Fruit fly (Drosophila melanogaster) S2 (cell line): ENCODE data around the gene CG34253.

ENCODE experiments used
- CG8478 ChIP-seq: fragments of >200 bp; optimal IDR thresholded peaks from 2 replicates; lab custom pipeline; 2018
- CTCF ChIP-seq, 2 experiments: fragments of >200 bp; optimal IDR thresholded peaks; 2 replicates each; lab custom pipeline; 2018

Gene CG34253

DNA sequence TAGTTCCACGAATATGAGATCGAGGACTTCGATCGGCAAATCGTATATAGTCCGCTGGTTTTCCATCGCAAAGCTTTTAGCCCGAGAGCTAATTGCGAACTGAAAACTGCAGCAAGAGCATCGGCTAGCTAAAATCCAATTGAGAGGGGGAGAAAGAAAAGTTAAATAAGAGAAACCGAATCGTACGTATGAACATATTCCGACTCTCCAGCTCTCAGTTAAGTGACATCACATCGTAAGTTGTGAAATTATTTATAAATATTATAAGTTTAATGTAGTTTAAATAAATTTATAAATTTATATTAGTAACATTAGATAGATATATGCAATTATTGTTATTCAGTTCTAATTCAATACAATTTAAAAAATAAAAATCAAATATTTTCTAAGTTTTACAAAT is 17.1 kb downstream of the CG34253 start, which contains the start of gene CG44006:
Gene CG44006 (minus strand): TSS at position 101 of the 400 bp plus-strand sequence.
- TF ChIP-seq CTCF (optimal IDR thresholded peaks at IDR 0.05; lab: Kevin White, UChicago), result no peak
- TF ChIP-seq CG8478 (lab: Kevin White, UChicago), result no peak

DNA sequence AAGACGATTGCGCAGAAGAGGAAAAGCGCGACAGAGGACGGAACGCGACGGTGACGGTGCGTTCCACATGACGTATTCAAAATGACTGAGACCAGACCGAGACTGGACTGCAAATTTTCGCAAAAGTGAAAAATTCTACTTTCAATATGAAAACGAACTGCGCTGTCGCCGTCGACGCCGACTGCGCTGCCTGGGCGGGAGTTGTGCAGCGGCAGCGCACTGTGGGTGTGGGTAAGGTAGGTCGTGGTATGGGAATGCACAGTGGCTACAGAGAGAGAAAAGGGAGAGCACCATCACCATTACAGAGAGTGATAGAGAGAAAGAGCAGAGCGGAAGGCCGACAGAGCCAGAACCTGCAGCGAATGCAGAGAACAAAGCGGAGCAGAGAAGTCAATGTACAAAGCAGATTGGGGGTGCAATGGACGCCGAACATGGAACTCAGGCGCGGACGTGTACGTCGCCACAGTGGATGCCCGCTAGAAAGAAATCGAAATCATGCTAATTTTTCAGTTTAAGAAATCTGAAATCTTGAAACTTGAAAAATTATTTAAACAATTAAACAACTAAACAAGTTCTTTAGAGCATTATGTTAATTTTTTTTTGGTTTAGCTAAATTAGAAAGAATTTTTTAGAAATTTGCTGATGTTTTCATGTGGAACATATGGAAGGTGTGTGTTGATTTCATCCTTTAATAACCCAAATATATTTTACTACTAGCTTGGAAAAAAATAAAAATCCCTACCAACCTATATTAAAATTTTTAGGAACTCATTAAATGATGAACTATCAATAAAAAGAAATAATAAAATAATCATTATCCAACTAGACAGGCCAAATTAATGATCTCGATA is 22.3 kb downstream of the CG34253 start, which contains the start of gene Eip75B:
Gene Eip75B (minus strand): TSS at position 65 of the 851 bp plus-strand sequence.
- TF ChIP-seq CG8478 (lab: Kevin White, UChicago), result no peak

DNA sequence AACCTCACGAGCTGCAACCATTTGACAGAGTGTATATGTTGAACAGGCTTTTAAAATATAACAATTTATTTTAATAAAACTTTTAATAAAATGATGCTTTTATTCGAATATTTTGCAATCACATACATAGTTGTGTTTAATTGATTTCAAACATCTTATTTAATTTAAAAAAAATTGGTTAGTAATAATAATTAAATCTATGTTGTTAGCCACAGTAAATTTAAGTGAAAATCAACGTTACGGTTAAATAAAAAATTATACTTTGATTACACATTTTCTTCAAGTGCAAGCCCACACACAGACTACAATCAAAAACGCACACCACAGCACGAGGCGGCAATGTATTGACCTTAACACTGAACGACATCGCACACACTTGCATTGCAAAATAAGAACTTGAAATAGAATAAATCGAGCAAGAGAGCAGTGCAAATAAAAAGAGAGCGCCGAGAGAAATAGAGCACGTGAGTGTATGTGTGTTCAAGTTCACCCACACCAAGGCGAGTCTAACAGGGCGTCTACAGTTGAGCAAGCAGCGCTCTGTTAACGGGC is 24.1 kb downstream of the CG34253 start:
- TF ChIP-seq CTCF (optimal IDR thresholded peaks at IDR 0.05; lab: Kevin White, UChicago) (no peak), CG8478 (lab: Kevin White, UChicago) (no peak)

DNA sequence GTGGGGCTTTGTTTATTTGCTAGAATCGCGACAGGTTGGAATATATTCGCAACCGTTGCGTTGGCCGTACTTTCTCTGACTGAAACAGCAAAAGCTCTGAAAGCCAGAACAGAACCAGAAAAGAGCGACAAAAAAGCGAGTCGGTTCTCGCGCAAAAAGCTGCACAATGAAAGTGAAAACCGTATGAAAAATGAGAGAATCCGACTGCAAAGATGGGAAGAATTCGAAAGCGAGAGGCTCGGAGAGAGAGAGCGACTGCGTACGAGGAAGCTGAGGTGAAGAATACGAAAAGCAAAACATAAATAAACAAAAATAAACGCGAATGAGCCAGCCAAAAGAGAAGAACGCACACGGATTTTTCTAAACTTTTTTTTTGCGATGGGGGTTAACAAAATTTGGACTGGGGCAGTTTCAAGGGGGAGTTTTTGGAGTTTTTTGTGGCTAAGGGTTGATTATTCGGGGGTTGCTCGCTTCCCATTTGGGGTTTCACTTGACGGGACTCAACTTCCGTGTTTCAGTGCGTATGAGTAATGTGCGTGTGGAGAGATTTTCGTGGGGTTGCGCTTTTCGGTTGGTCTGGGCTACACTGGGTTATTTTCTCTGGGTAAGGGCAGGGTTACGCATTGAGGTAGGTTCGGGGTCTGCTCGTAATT is 25.3 kb downstream of the CG34253 start:
- TF ChIP-seq CTCF (optimal IDR thresholded peaks at IDR 0.05; lab: Kevin White, UChicago) (no peak), CG8478 (lab: Kevin White, UChicago) (no peak)

DNA sequence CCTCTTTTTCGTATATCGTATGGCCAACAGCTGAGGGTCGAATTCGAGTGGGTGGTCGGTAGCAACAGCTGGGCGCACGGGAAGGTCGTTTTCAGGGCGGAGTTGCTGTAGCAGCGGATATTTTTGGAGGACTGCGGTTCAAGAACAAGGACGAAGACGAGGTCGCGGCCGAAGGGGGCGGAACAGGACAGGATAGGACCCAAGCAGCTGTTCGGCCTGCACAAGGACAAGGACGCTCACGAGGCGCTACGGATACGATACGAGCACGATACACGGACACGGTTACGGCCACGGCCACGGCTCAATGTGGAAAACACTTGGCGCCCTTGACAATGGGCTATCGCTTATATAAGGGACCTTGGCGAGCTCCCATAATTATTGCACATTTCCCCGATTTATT is 25.9 kb downstream of the CG34253 start:
- no peak for TF ChIP-seq CG8478 (lab: Kevin White, UChicago)
- no peak for TF ChIP-seq CTCF (optimal IDR thresholded peaks at IDR 0.05; lab: Kevin White, UChicago)

DNA sequence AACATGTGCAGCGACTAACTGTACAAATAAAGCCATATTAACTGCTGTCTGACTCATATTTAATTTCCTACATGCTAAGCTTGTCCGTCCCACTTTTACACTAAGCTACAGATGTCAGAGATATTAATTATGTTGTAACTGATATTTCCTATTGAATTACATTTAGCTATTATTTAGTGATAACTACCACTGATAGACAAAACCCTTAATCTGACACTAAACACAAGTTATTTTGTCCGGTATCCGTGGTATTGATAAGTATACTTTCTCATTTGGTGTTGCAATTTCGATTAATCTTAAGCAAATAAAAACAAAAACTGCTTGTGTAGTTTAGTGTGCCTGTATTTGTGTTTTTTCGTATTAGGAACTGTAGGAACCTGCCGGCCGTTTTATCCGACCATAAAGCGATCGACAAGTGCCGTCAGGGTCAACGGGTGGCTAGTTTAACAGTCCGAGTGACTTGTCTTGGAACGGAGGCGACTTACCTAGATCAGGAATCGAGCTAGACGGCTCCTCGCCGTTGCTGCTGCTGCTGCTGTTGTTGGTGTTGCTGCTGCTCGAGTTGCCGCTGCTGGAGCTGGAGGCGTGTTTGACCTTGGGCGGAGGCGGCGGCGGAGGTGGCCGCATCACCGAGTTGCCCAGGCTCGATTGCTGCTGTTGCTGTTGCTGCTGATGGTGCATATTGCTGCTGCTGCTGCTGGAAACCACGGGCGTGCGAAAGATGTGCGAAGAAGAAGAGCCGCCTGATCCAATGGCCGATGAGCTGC is 29.2 kb downstream of the CG34253 start:
- TF ChIP-seq CTCF (optimal IDR thresholded peaks at IDR 0.05; lab: Kevin White, UChicago), result no peak
- no peak for TF ChIP-seq CG8478 (lab: Kevin White, UChicago)

dm6 chr3L:18057033-18057432 is 30.1 kb downstream of the CG34253 start:
- no peak for TF ChIP-seq CG8478 (lab: Kevin White, UChicago)
- no peak for TF ChIP-seq CTCF (optimal IDR thresholded peaks at IDR 0.05; lab: Kevin White, UChicago)

- no peak for TF ChIP-seq CTCF (optimal IDR thresholded peaks at IDR 0.05; lab: Kevin White, UChicago)
- TF ChIP-seq CG8478 (lab: Kevin White, UChicago), result no peak
Measured at dm6 chr3L:18046590-18047158, 40.4 kb downstream of the CG34253 start.

DNA sequence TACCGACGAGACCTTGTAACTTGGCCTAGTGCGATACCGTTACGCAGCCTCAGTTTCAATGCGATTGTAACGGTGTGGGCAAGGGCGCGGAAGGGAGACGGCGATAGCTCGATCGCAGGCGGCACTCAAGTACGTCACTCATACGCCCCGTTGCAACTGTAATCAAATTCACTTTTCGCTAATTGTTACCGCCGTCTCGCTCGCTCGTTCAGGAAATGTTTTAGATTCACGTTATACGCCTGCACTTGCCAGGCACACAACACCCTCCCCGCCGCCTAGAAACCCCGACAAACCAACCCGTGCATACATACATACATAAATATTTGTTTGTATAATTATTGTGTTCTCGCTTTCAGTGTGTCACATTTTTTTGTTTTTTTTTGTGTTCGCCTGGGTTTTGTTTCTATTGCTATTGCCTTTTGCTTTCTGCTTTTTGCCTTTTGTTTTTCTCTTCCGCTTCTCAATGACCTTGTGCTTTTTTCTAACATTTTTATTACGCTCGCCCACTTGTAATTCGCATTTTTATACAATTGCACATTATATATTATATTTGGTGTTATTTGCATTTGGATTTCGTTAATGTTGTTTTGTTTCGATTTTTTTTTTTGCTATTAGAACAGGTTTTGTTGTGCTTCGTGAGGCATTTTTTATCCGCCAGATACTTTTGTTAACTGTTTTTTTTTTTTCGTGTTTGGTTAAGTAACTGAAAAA is 42.6 kb downstream of the CG34253 start:
- TF ChIP-seq CG8478 (lab: Kevin White, UChicago), result no peak
- no peak for TF ChIP-seq CTCF (optimal IDR thresholded peaks at IDR 0.05; lab: Kevin White, UChicago)

dm6 chr3L:18042433-18042832 is 44.7 kb downstream of the CG34253 start, which contains the start of gene CG42393:
Gene CG42393, plus strand, starts transcription at chr3L:18042733.
- TF ChIP-seq CTCF (optimal IDR thresholded peaks at IDR 0.05; lab: Kevin White, UChicago), result no peak
- no peak for TF ChIP-seq CG8478 (lab: Kevin White, UChicago)

DNA sequence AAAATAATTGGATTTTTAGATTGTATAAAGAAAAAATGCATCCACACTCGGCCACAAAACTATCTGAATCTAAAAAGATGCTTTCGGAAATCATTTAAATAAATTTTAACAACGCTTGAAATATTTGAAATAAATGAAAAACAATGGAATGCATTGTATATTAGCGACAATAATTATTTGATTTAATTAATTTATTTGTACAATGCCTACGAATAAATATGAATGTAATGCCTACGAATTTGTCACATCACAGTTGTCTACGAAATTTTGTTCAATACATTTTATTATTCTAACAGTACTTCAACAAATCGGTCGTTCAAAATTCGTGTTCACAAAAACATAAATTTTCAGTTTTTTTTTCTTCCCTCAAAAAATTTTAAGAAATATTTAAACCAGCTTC is 47.1 kb downstream of the CG34253 start, which contains the start of gene CG32192:
Gene CG32192 (plus strand): TSS at position 301 of the 400 bp plus-strand sequence.
- TF ChIP-seq CTCF (optimal IDR thresholded peaks at IDR 0.05; lab: Kevin White, UChicago) (no peak), CG8478 (lab: Kevin White, UChicago) (no peak)

- TF ChIP-seq CG8478 (lab: Kevin White, UChicago) (no peak), CTCF (optimal IDR thresholded peaks at IDR 0.05; lab: Kevin White, UChicago) (no peak)
Measured at dm6 chr3L:18038122-18038762, 48.9 kb downstream of the CG34253 start.
